Fruit fly (Drosophila melanogaster) whole organism: ENCODE data around the gene CG6415.

ENCODE experiments used
- Dll ChIP-seq: fragments of >200 bp; optimal IDR thresholded peaks from 2 replicates; lab custom pipeline; 2017
- pan ChIP-seq: fragments of >200 bp; optimal IDR thresholded peaks from 2 replicates; lab custom pipeline; 2017

DNA sequence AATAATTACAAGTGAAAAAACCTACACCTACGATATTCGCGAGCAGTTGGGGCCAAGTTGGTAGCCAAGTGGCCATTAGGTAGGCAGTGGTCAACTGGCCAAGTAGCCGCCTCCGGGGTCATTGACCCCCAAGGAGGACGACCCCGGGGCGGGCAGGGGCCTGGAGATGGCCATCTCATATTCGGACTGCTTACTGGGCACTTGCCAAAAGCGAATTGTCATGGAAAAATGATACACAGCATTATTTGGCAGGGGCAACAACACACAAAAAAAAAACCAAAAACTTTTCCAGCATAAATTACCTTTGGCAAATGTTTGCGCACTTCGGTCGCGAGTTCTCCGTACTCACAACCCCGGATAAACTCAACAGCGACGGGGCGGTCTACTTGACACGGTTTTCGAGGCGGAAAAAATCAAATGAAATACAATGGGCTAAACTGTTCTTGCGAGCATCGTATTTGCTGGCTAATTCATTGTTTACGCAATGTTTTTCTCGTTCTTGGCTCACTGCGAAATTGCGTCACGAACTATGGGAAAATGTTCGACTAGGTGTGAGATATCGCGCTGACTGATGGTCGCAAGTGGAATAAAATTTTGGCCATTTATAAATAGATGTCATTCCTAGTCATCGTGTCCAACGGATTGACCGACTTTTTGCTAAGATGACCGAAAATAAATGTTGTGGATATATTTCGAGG is 47.6 kb downstream of the CG6415 start:
- no peak for TF ChIP-seq Dll
- no peak for TF ChIP-seq pan (lab: Kevin White, UChicago)
